Fruit fly (Drosophila melanogaster) whole organism, embryonic: Measurements from ENCODE around the gene Tom70.

ENCODE experiments used
- Abd-B ChIP-seq: fragments of 200-800 bp; sonication (Bioruptor generic); optimal IDR thresholded peaks from 2 replicates; lab custom pipeline; 2018; ENCODE audit warnings: missing biosample characterization, mild to moderate bottlenecking, missing genetic modification characterization, moderate library complexity
- Blimp-1 ChIP-seq: fragments of 200-800 bp; sonication (Bioruptor generic); optimal IDR thresholded peaks from 3 replicates; lab custom pipeline; 2018; ENCODE audit warnings: missing biosample characterization, missing genetic modification characterization, mild to moderate bottlenecking, moderate library complexity, missing genetic modification reagents
- CG10431 ChIP-seq: fragments of 200-800 bp; sonication (Bioruptor generic); optimal IDR thresholded peaks from 3 replicates; lab custom pipeline; 2018; ENCODE audit warnings: missing biosample characterization, mild to moderate bottlenecking, missing genetic modification characterization
- CG11247 ChIP-seq: fragments of 200-800 bp; sonication (Bioruptor generic); IDR thresholded peaks from 2 replicates; pipeline ENCODE4 v1.3.6; 2022; ENCODE audit warnings: missing biosample characterization, missing genetic modification characterization
- CG13424 ChIP-seq: fragments of 200-800 bp; sonication (Bioruptor generic); optimal IDR thresholded peaks from 2 replicates; lab custom pipeline; 2019; ENCODE audit warnings: missing biosample characterization, mild to moderate bottlenecking, missing genetic modification characterization, moderate library complexity
- CG15514 ChIP-seq: fragments of 200-800 bp; sonication (Bioruptor generic); optimal IDR thresholded peaks from 3 replicates; lab custom pipeline; 2017; ENCODE audit warnings: missing biosample characterization, missing genetic modification characterization, mild to moderate bottlenecking, moderate library complexity, missing genetic modification reagents
- CG15601 ChIP-seq: fragments of 200-800 bp; sonication (Bioruptor generic); optimal IDR thresholded peaks from 3 replicates; lab custom pipeline; 2019; ENCODE audit warnings: missing biosample characterization, mild to moderate bottlenecking, missing genetic modification characterization, moderate library complexity
- CG15696 ChIP-seq: fragments of 200-800 bp; sonication (Bioruptor generic); optimal IDR thresholded peaks from 2 replicates; lab custom pipeline; 2019; ENCODE audit warnings: missing biosample characterization, mild to moderate bottlenecking, missing genetic modification characterization, moderate library complexity
- CG1603 ChIP-seq: fragments of 200-800 bp; sonication (Bioruptor generic); optimal IDR thresholded peaks from 2 replicates; lab custom pipeline; 2019; ENCODE audit warnings: missing biosample characterization, mild to moderate bottlenecking, missing genetic modification characterization, moderate library complexity
- CG17186 ChIP-seq: fragments of 200-800 bp; sonication (Bioruptor generic); optimal IDR thresholded peaks from 3 replicates; lab custom pipeline; 2017; ENCODE audit warnings: missing biosample characterization, missing genetic modification reagents, missing genetic modification characterization
- CG2712 ChIP-seq: fragments of 200-800 bp; optimal IDR thresholded peaks from 3 replicates; lab custom pipeline; 2019; ENCODE audit warnings: missing biosample characterization, mild to moderate bottlenecking, missing genetic modification characterization, moderate library complexity
- CG31365 ChIP-seq: fragments of 200-800 bp; sonication (Bioruptor generic); optimal IDR thresholded peaks from 2 replicates; lab custom pipeline; 2018; ENCODE audit warnings: missing biosample characterization, mild to moderate bottlenecking, missing genetic modification characterization
- CG31388 ChIP-seq: fragments of 200-800 bp; sonication (Bioruptor generic); optimal IDR thresholded peaks from 2 replicates; lab custom pipeline; 2016; ENCODE audit warnings: missing biosample characterization, missing genetic modification characterization
- CG32767 ChIP-seq: fragments of 200-800 bp; sonication (Bioruptor generic); IDR thresholded peaks from 2 replicates; pipeline ENCODE4 v1.3.6; 2022; ENCODE audit warnings: missing biosample characterization, missing genetic modification characterization
- CG4360 ChIP-seq: fragments of 200-800 bp; sonication (Bioruptor generic); IDR thresholded peaks from 2 replicates; pipeline ENCODE4 v1.3.6; 2022; ENCODE audit warnings: missing biosample characterization, missing genetic modification characterization
- CG6765 ChIP-seq: fragments of 200-800 bp; sonication (Bioruptor generic); optimal IDR thresholded peaks from 3 replicates; lab custom pipeline; 2017; ENCODE audit warnings: missing biosample characterization, mild to moderate bottlenecking, missing genetic modification characterization
- CG7839 ChIP-seq: fragments of 200-800 bp; sonication (Bioruptor generic); optimal IDR thresholded peaks from 3 replicates; lab custom pipeline; 2018; ENCODE audit warnings: missing biosample characterization, mild to moderate bottlenecking, missing genetic modification characterization, moderate library complexity
- CG8089 ChIP-seq: fragments of 200-800 bp; sonication (Bioruptor generic); optimal IDR thresholded peaks from 3 replicates; lab custom pipeline; 2016; ENCODE audit warnings: missing biosample characterization, missing genetic modification characterization
- CG9437 ChIP-seq: fragments of 200-800 bp; sonication (Bioruptor generic); optimal IDR thresholded peaks from 2 replicates; lab custom pipeline; 2018; ENCODE audit warnings: missing biosample characterization, mild to moderate bottlenecking, missing genetic modification characterization
- CG9797 ChIP-seq: fragments of 200-800 bp; sonication (Bioruptor generic); optimal IDR thresholded peaks from 3 replicates; lab custom pipeline; 2018; ENCODE audit warnings: missing biosample characterization, mild to moderate bottlenecking, missing genetic modification characterization
- CHES-1-like ChIP-seq: fragments of 200-800 bp; sonication (Bioruptor generic); optimal IDR thresholded peaks from 2 replicates; lab custom pipeline; 2016; ENCODE audit warnings: missing biosample characterization, missing genetic modification characterization
- D19A ChIP-seq: fragments of 200-800 bp; optimal IDR thresholded peaks from 3 replicates; lab custom pipeline; 2019; ENCODE audit warnings: missing biosample characterization, mild to moderate bottlenecking, missing genetic modification characterization, moderate library complexity
- E2f1 ChIP-seq: fragments of 200-800 bp; sonication (Bioruptor generic); IDR thresholded peaks from 2 replicates; pipeline ENCODE4 v1.3.6; 2022; ENCODE audit warnings: missing biosample characterization, missing genetic modification characterization
- Gsc ChIP-seq: fragments of 200-800 bp; sonication (Bioruptor generic); IDR thresholded peaks from 2 replicates; pipeline ENCODE4 v1.3.6; 2022; ENCODE audit warnings: missing biosample characterization, missing genetic modification characterization
- H15 ChIP-seq: fragments of 200-800 bp; sonication (Bioruptor generic); IDR thresholded peaks from 3 replicates; pipeline ENCODE4 v1.3.6; 2022; ENCODE audit warnings: missing biosample characterization, missing genetic modification characterization
- Med ChIP-seq: fragments of 200-800 bp; sonication (Bioruptor generic); peaks from one replicate; lab custom pipeline; 2016; ENCODE audit warnings: missing biosample characterization, missing genetic modification characterization, mild to moderate bottlenecking, inconsistent platforms, moderate library complexity
- Nf-YC ChIP-seq: fragments of 200-800 bp; optimal IDR thresholded peaks from 3 replicates; lab custom pipeline; 2019; ENCODE audit warnings: missing biosample characterization, mild to moderate bottlenecking, missing genetic modification characterization, moderate library complexity
- Optix ChIP-seq: fragments of 200-800 bp; sonication (Bioruptor generic); IDR thresholded peaks from 3 replicates; pipeline ENCODE4 v1.3.6; 2022; ENCODE audit warnings: missing biosample characterization, missing genetic modification characterization
- Sry-δ ChIP-seq: fragments of 200-800 bp; sonication (Bioruptor generic); optimal IDR thresholded peaks from 2 replicates; lab custom pipeline; 2016; ENCODE audit warnings: missing biosample characterization, missing genetic modification characterization
- crol ChIP-seq: fragments of 200-800 bp; sonication (Bioruptor generic); IDR thresholded peaks from 2 replicates; pipeline ENCODE4 v1.3.6; 2022; ENCODE audit warnings: missing biosample characterization, missing genetic modification characterization
- dmrt99B ChIP-seq: fragments of 200-800 bp; sonication (Bioruptor generic); optimal IDR thresholded peaks from 2 replicates; lab custom pipeline; 2018; ENCODE audit warnings: missing biosample characterization, mild to moderate bottlenecking, missing genetic modification characterization, moderate library complexity
- dpn ChIP-seq, 2 experiments: fragments of 200-800 bp; sonication (Bioruptor generic); optimal IDR thresholded peaks; 3 replicates each; lab custom pipeline; 2016; ENCODE audit warnings: missing biosample characterization in 2 of 2, missing genetic modification characterization in 2 of 2
- en ChIP-seq: fragments of 200-800 bp; sonication (Bioruptor generic); optimal IDR thresholded peaks from 2 replicates; lab custom pipeline; 2016; ENCODE audit warnings: missing biosample characterization, missing genetic modification characterization
- insv ChIP-seq, 2 experiments: fragments of 200-800 bp; sonication (Bioruptor generic); optimal IDR thresholded peaks; 3 replicates each; lab custom pipeline; 2016 to 2018; ENCODE audit warnings: missing biosample characterization in 2 of 2, missing genetic modification characterization in 2 of 2
- luna ChIP-seq: fragments of 200-800 bp; sonication (Bioruptor generic); optimal IDR thresholded peaks from 2 replicates; lab custom pipeline; 2016; ENCODE audit warnings: missing biosample characterization, missing genetic modification characterization
- maf-S ChIP-seq: fragments of 200-800 bp; sonication (Bioruptor generic); optimal IDR thresholded peaks from 2 replicates; lab custom pipeline; 2016; ENCODE audit warnings: missing biosample characterization, missing genetic modification characterization
- nerfin-1 ChIP-seq: fragments of 200-800 bp; sonication (Bioruptor generic); optimal IDR thresholded peaks from 3 replicates; lab custom pipeline; 2019; ENCODE audit warnings: missing biosample characterization, mild to moderate bottlenecking, missing genetic modification characterization, moderate library complexity
- nmo ChIP-seq: fragments of 200-800 bp; sonication (Bioruptor generic); optimal IDR thresholded peaks from 2 replicates; lab custom pipeline; 2018; ENCODE audit warnings: missing biosample characterization, mild to moderate bottlenecking, missing genetic modification characterization, moderate library complexity
- oc ChIP-seq: fragments of 200-800 bp; sonication (Bioruptor generic); optimal IDR thresholded peaks from 2 replicates; lab custom pipeline; 2018; ENCODE audit warnings: missing biosample characterization, mild to moderate bottlenecking, missing genetic modification characterization, moderate library complexity
- org-1 ChIP-seq: fragments of 200-800 bp; sonication (Bioruptor generic); optimal IDR thresholded peaks from 2 replicates; lab custom pipeline; 2017; ENCODE audit warnings: missing biosample characterization, missing genetic modification characterization
- pho ChIP-seq: fragments of 200-800 bp; sonication (Bioruptor generic); optimal IDR thresholded peaks from 2 replicates; lab custom pipeline; 2016; ENCODE audit warnings: missing biosample characterization, missing genetic modification characterization
- pzg ChIP-seq: fragments of 200-800 bp; sonication (Bioruptor generic); optimal IDR thresholded peaks from 3 replicates; lab custom pipeline; 2018; ENCODE audit warnings: missing biosample characterization, mild to moderate bottlenecking, missing genetic modification characterization, moderate library complexity
- sc ChIP-seq, 3 experiments: fragments of >200 bp in 2 of 3; fragments of 200-800 bp in 1 of 3; sonication (Bioruptor generic) in 1 of 3; optimal IDR thresholded peaks; 2 replicates in 2 of 3; 3 replicates in 1 of 3; lab custom pipeline; 2017; ENCODE audit warnings: mild to moderate bottlenecking in 1 of 3, missing biosample characterization in 1 of 3, missing genetic modification characterization in 1 of 3, missing genetic modification reagents in 1 of 3
- schlank ChIP-seq: fragments of 200-800 bp; sonication (Bioruptor generic); optimal IDR thresholded peaks from 2 replicates; lab custom pipeline; 2018; ENCODE audit warnings: missing biosample characterization, mild to moderate bottlenecking, missing genetic modification characterization
- slbo ChIP-seq: fragments of 200-800 bp; sonication (Bioruptor generic); IDR thresholded peaks from 2 replicates; pipeline ENCODE4 v1.3.6; 2022; ENCODE audit warnings: missing biosample characterization, missing genetic modification characterization
- tin ChIP-seq: fragments of 200-800 bp; sonication (Bioruptor generic); optimal IDR thresholded peaks from 3 replicates; lab custom pipeline; 2016; ENCODE audit warnings: missing biosample characterization, missing genetic modification characterization

Tom70 gene

dm6 chr2L:12010100-12010876 is 28.0 kb downstream of the Tom70 start (continued):
- TF ChIP-seq CG31388 (GFP tag; lab: Kevin White, UChicago) (no peak), CG11247 (GFP tag; lab: Robert Waterston, UW) (no peak), Blimp-1 (GFP tag; lab: Kevin White, UChicago) (no peak), CG4360 (GFP tag; lab: Robert Waterston, UW) (no peak), E2f1 (GFP tag; lab: Robert Waterston, UW) (no peak), CG15601 (tag; lab: Kevin White, UChicago) (peak; percentile 100), dmrt99B (peak; percentile 55), luna (GFP tag; lab: Kevin White, UChicago) (no peak)

dm6 chr2L:12007853-12008252 is 30.5 kb downstream of the Tom70 start, which contains the start of gene Rh5:
TSS of gene Rh5 (plus strand) at chr2L:12008153.
- TF ChIP-seq sc (optimal IDR thresholded peaks at IDR 0.05; lab: Kevin White, UChicago) (no peak), sc (GFP tag; optimal IDR thresholded peaks at IDR 0.05; lab: Kevin White, UChicago) (no peak), org-1 (no peak), maf-S (GFP tag; lab: Kevin White, UChicago) (no peak), Optix (GFP tag; lab: Robert Waterston, UW) (no peak), pzg (GFP tag; lab: Kevin White, UChicago) (no peak), Gsc (GFP tag; lab: Robert Waterston, UW) (no peak), nerfin-1 (no peak), CG10431 (GFP tag; lab: Kevin White, UChicago) (no peak), CG9437 (GFP tag; lab: Kevin White, UChicago) (no peak), Sry-δ (GFP tag; lab: Kevin White, UChicago) (no peak), schlank (no peak), H15 (GFP tag; lab: Robert Waterston, UW) (no peak), CG1603 (tag; lab: Kevin White, UChicago) (no peak), insv (GFP tag; optimal IDR thresholded peaks at IDR 0.05; lab: Kevin White, UChicago) (no peak), CG7839 (tag; lab: Kevin White, UChicago) (no peak), crol (GFP tag; lab: Robert Waterston, UW) (no peak)

dm6 chr2L:12007331-12007791 is 30.9 kb downstream of the Tom70 start:
- TF ChIP-seq CHES-1-like (peak; percentile 45), dpn (GFP tag; optimal IDR thresholded peaks at IDR 0.05; lab: Kevin White, UChicago) (peak; percentile 13 to 26), CG9797 (peak; percentile 17), tin (GFP tag; lab: Kevin White, UChicago) (peak; percentile 2), CG6765 (GFP tag; lab: Kevin White, UChicago) (peak; percentile 52), CG17186 (peak; percentile 87), CG31365 (peak; percentile 67), Nf-YC (peak; percentile 98), CG32767 (no peak), Abd-B (GFP tag; lab: Kevin White, UChicago) (no peak), CG2712 (tag; lab: Kevin White, UChicago) (peak; percentile 66), CG13424 (tag; lab: Kevin White, UChicago) (peak; percentile 19), oc (peak; percentile 90), CG8089 (GFP tag; lab: Kevin White, UChicago) (peak; percentile 66), CG15514 (peak; percentile 75), en (GFP tag; lab: Kevin White, UChicago) (peak; percentile 10), slbo (GFP tag; lab: Robert Waterston, UW) (no peak), D19A (peak; percentile 16), nmo (GFP tag; lab: Kevin White, UChicago) (peak; percentile 81), pho (peak; percentile 28), Med (GFP tag; lab: Kevin White, UChicago) (peak; percentile 96), CG15696 (tag; lab: Kevin White, UChicago) (peak; percentile 11)
